Fruit fly (Drosophila melanogaster) whole organism, embryonic: Measurements from ENCODE around the gene CG17819.

Experiments
- ATbp ChIP-seq: fragments of 200-800 bp; sonication (Bioruptor generic); optimal IDR thresholded peaks from 2 replicates; lab custom pipeline; 2017; ENCODE audit warnings: missing biosample characterization, mild to moderate bottlenecking, missing genetic modification characterization, missing genetic modification reagents
- Atf-2 ChIP-seq: fragments of 200-800 bp; sonication (Bioruptor generic); optimal IDR thresholded peaks from 2 replicates; lab custom pipeline; 2016; ENCODE audit warnings: missing biosample characterization, missing genetic modification characterization
- B-H1 ChIP-seq: fragments of 200-800 bp; sonication (Bioruptor generic); IDR thresholded peaks from 3 replicates; pipeline ENCODE4 v1.3.6; 2022; ENCODE audit warnings: missing biosample characterization, missing genetic modification characterization
- BtbVII ChIP-seq: fragments of 200-800 bp; sonication (Bioruptor generic); optimal IDR thresholded peaks from 3 replicates; lab custom pipeline; 2017; ENCODE audit warnings: missing biosample characterization, mild to moderate bottlenecking, missing genetic modification characterization
- CG10366 ChIP-seq: fragments of 200-800 bp; sonication (Bioruptor generic); IDR thresholded peaks from 2 replicates; pipeline ENCODE4 v1.3.6; 2022; ENCODE audit warnings: missing biosample characterization, missing genetic modification characterization
- CG10979 ChIP-seq: fragments of 200-800 bp; sonication (Bioruptor generic); optimal IDR thresholded peaks from 2 replicates; lab custom pipeline; 2018; ENCODE audit warnings: missing biosample characterization, mild to moderate bottlenecking, missing genetic modification characterization, moderate library complexity
- CG11504 ChIP-seq: fragments of 200-800 bp; sonication (Bioruptor generic); optimal IDR thresholded peaks from 3 replicates; lab custom pipeline; 2019; ENCODE audit warnings: missing biosample characterization, mild to moderate bottlenecking, missing genetic modification characterization, moderate library complexity
- CG12219 ChIP-seq: fragments of 200-800 bp; sonication (Bioruptor generic); optimal IDR thresholded peaks from 3 replicates; lab custom pipeline; 2018; ENCODE audit warnings: missing biosample characterization, mild to moderate bottlenecking, missing genetic modification characterization
- CG12744 ChIP-seq: fragments of 200-800 bp; sonication (Bioruptor generic); optimal IDR thresholded peaks from 2 replicates; lab custom pipeline; 2016; ENCODE audit warnings: missing biosample characterization, missing genetic modification characterization
- CG13775 ChIP-seq: fragments of 200-800 bp; sonication (Bioruptor generic); optimal IDR thresholded peaks from 3 replicates; lab custom pipeline; 2017; ENCODE audit warnings: missing biosample characterization, mild to moderate bottlenecking, missing genetic modification characterization
- CG16813 ChIP-seq: fragments of 200-800 bp; sonication (Bioruptor generic); IDR thresholded peaks from 3 replicates; pipeline ENCODE4 v1.3.6; 2022; ENCODE audit warnings: missing biosample characterization, missing genetic modification characterization; ENCODE audit not compliant: partially characterized antibody
- CG18011 ChIP-seq: fragments of 200-800 bp; sonication (Bioruptor generic); optimal IDR thresholded peaks from 2 replicates; lab custom pipeline; 2017; ENCODE audit warnings: missing biosample characterization, missing genetic modification characterization, mild to moderate bottlenecking, moderate library complexity, missing genotype
- CG18599 ChIP-seq: fragments of 200-800 bp; sonication (Bioruptor generic); optimal IDR thresholded peaks from 3 replicates; lab custom pipeline; 2017; ENCODE audit warnings: missing biosample characterization, missing genetic modification characterization, mild to moderate bottlenecking, moderate library complexity, missing genetic modification reagents
- CG18764 ChIP-seq: fragments of 200-800 bp; sonication (Bioruptor generic); optimal IDR thresholded peaks from 3 replicates; lab custom pipeline; 2016; ENCODE audit warnings: missing biosample characterization, missing genetic modification characterization
- CG2875 ChIP-seq: fragments of 200-800 bp; sonication (Bioruptor generic); optimal IDR thresholded peaks from 2 replicates; lab custom pipeline; 2017; ENCODE audit warnings: missing biosample characterization, mild to moderate bottlenecking, missing genetic modification characterization, missing genetic modification reagents
- CG42726 ChIP-seq: fragments of 200-800 bp; sonication (Bioruptor generic); IDR thresholded peaks from 2 replicates; pipeline ENCODE4 v1.3.6; 2022; ENCODE audit warnings: missing biosample characterization, missing genetic modification characterization; ENCODE audit not compliant: partially characterized antibody
- CG4282 ChIP-seq: fragments of 200-800 bp; sonication (Bioruptor generic); optimal IDR thresholded peaks from 2 replicates; lab custom pipeline; 2016; ENCODE audit warnings: missing biosample characterization, missing genetic modification characterization
- CG4328 ChIP-seq: fragments of 200-800 bp; sonication (Bioruptor generic); optimal IDR thresholded peaks from 3 replicates; lab custom pipeline; 2017; ENCODE audit warnings: missing biosample characterization, missing genetic modification reagents, missing genetic modification characterization
- CG4820 ChIP-seq: fragments of 200-800 bp; sonication (Bioruptor generic); optimal IDR thresholded peaks from 3 replicates; lab custom pipeline; 2016; ENCODE audit warnings: missing biosample characterization, missing genetic modification characterization
- CG6791 ChIP-seq: fragments of 200-800 bp; sonication (Bioruptor generic); IDR thresholded peaks from 3 replicates; pipeline ENCODE4 v1.3.6; 2022; ENCODE audit warnings: missing biosample characterization, missing genetic modification characterization; ENCODE audit not compliant: partially characterized antibody
- CG7556 ChIP-seq: fragments of 200-800 bp; sonication (Bioruptor generic); optimal IDR thresholded peaks from 2 replicates; lab custom pipeline; 2017; ENCODE audit warnings: missing biosample characterization, mild to moderate bottlenecking, missing genetic modification characterization
- CG8281 ChIP-seq: fragments of 200-800 bp; sonication (Bioruptor generic); optimal IDR thresholded peaks from 2 replicates; lab custom pipeline; 2018; ENCODE audit warnings: missing biosample characterization, mild to moderate bottlenecking, missing genetic modification characterization, moderate library complexity
- CG8388 ChIP-seq: fragments of 200-800 bp; sonication (Bioruptor generic); optimal IDR thresholded peaks from 2 replicates; lab custom pipeline; 2019; ENCODE audit warnings: missing biosample characterization, mild to moderate bottlenecking, missing genetic modification characterization, moderate library complexity
- CG9876 ChIP-seq: fragments of 200-800 bp; sonication (Bioruptor generic); optimal IDR thresholded peaks from 2 replicates; lab custom pipeline; 2016; ENCODE audit warnings: missing biosample characterization, missing genetic modification characterization
- CrebB ChIP-seq: fragments of 200-800 bp; sonication (Bioruptor generic); optimal IDR thresholded peaks from 3 replicates; lab custom pipeline; 2018; ENCODE audit warnings: missing biosample characterization, mild to moderate bottlenecking, missing genetic modification characterization
- D19B ChIP-seq: fragments of 200-800 bp; sonication (Bioruptor generic); optimal IDR thresholded peaks from 2 replicates; lab custom pipeline; 2017; ENCODE audit warnings: missing biosample characterization, mild to moderate bottlenecking, missing genetic modification characterization
- Dbx ChIP-seq: fragments of 200-800 bp; sonication (Bioruptor generic); IDR thresholded peaks from 3 replicates; pipeline ENCODE4 v1.3.6; 2022; ENCODE audit warnings: missing biosample characterization, missing genetic modification characterization
- Dek ChIP-seq: fragments of 200-800 bp; sonication (Bioruptor generic); optimal IDR thresholded peaks from 3 replicates; lab custom pipeline; 2019; ENCODE audit warnings: missing biosample characterization, mild to moderate bottlenecking, missing genetic modification characterization, moderate library complexity
- Ets97D ChIP-seq: fragments of 200-800 bp; sonication (Bioruptor generic); optimal IDR thresholded peaks from 3 replicates; lab custom pipeline; 2016; ENCODE audit warnings: missing biosample characterization, missing genetic modification characterization
- HLH3B ChIP-seq: fragments of 200-800 bp; sonication (Bioruptor generic); IDR thresholded peaks from 2 replicates; pipeline ENCODE4 v1.3.6; 2022; ENCODE audit warnings: missing biosample characterization, missing genetic modification characterization
- Med ChIP-seq: fragments of 200-800 bp; sonication (Bioruptor generic); peaks from one replicate; lab custom pipeline; 2016; ENCODE audit warnings: missing biosample characterization, missing genetic modification characterization, mild to moderate bottlenecking, inconsistent platforms, moderate library complexity
- Meics ChIP-seq: fragments of 200-800 bp; sonication (Bioruptor generic); optimal IDR thresholded peaks from 2 replicates; lab custom pipeline; 2017; ENCODE audit warnings: missing biosample characterization, mild to moderate bottlenecking, missing genetic modification characterization
- NC2α ChIP-seq: fragments of 200-800 bp; sonication (Bioruptor generic); optimal IDR thresholded peaks from 2 replicates; lab custom pipeline; 2016; ENCODE audit warnings: missing biosample characterization, missing genetic modification characterization
- Scr ChIP-seq: fragments of 200-800 bp; sonication (Bioruptor generic); IDR thresholded peaks from 2 replicates; pipeline ENCODE4 v1.3.6; 2022; ENCODE audit warnings: missing biosample characterization, missing genetic modification characterization; ENCODE audit not compliant: partially characterized antibody
- al ChIP-seq: fragments of 200-800 bp; sonication (Bioruptor generic); IDR thresholded peaks from 2 replicates; pipeline ENCODE4 v1.3.6; 2022; ENCODE audit warnings: missing biosample characterization, missing genetic modification characterization
- az2 ChIP-seq: fragments of 200-800 bp; sonication (Bioruptor generic); optimal IDR thresholded peaks from 3 replicates; lab custom pipeline; 2016; ENCODE audit warnings: missing biosample characterization, missing genetic modification characterization
- bab2 ChIP-seq: fragments of 200-800 bp; sonication (Bioruptor generic); optimal IDR thresholded peaks from 2 replicates; lab custom pipeline; 2016; ENCODE audit warnings: missing biosample characterization, missing genetic modification characterization
- disco-r ChIP-seq: fragments of 200-800 bp; sonication (Bioruptor generic); optimal IDR thresholded peaks from 2 replicates; lab custom pipeline; 2016; ENCODE audit warnings: missing biosample characterization, missing genetic modification characterization
- ewg ChIP-seq: fragments of 200-800 bp; sonication (Bioruptor generic); optimal IDR thresholded peaks from 3 replicates; lab custom pipeline; 2017; ENCODE audit warnings: mild to moderate bottlenecking, missing biosample characterization, missing genetic modification reagents, missing genetic modification characterization
- fru ChIP-seq: fragments of >200 bp; optimal IDR thresholded peaks from 2 replicates; lab custom pipeline; 2017
- gcm ChIP-seq: fragments of 200-800 bp; sonication (Bioruptor generic); optimal IDR thresholded peaks from 2 replicates; lab custom pipeline; 2019; ENCODE audit warnings: missing biosample characterization, mild to moderate bottlenecking, missing genetic modification characterization, moderate library complexity
- ham ChIP-seq: fragments of 200-800 bp; sonication (Bioruptor generic); IDR thresholded peaks from 2 replicates; pipeline ENCODE4 v1.3.6; 2022; ENCODE audit warnings: missing biosample characterization, missing genetic modification characterization
- hth ChIP-seq: fragments of >200 bp; optimal IDR thresholded peaks from 2 replicates; lab custom pipeline; 2017; ENCODE audit warnings: inconsistent platforms
- nerfin-1 ChIP-seq: fragments of 200-800 bp; sonication (Bioruptor generic); optimal IDR thresholded peaks from 3 replicates; lab custom pipeline; 2019; ENCODE audit warnings: missing biosample characterization, mild to moderate bottlenecking, missing genetic modification characterization, moderate library complexity
- sug ChIP-seq: fragments of 200-800 bp; optimal IDR thresholded peaks from 2 replicates; lab custom pipeline; 2019; ENCODE audit warnings: missing biosample characterization, mild to moderate bottlenecking, missing genetic modification characterization, moderate library complexity
- tio ChIP-seq: fragments of 200-800 bp; sonication (Bioruptor generic); optimal IDR thresholded peaks from 2 replicates; lab custom pipeline; 2017; ENCODE audit warnings: missing biosample characterization, missing genetic modification characterization, inconsistent platforms
- tna ChIP-seq: fragments of 200-800 bp; sonication (Bioruptor generic); IDR thresholded peaks from 2 replicates; pipeline ENCODE4 v1.3.6; 2022; ENCODE audit warnings: missing biosample characterization, missing genetic modification characterization; ENCODE audit not compliant: partially characterized antibody
- trh ChIP-seq: fragments of 200-800 bp; sonication (Bioruptor generic); optimal IDR thresholded peaks from 2 replicates; lab custom pipeline; 2016; ENCODE audit warnings: missing biosample characterization, missing genetic modification characterization
- tup ChIP-seq: fragments of 200-800 bp; sonication (Bioruptor generic); optimal IDR thresholded peaks from 2 replicates; lab custom pipeline; 2016; ENCODE audit warnings: missing biosample characterization, mild to moderate bottlenecking, missing genetic modification characterization, moderate library complexity
- twi ChIP-seq: fragments of 200-800 bp; optimal IDR thresholded peaks from 2 replicates; lab custom pipeline; 2019; ENCODE audit warnings: missing biosample characterization, mild to moderate bottlenecking, missing genetic modification characterization, moderate library complexity

CG17819 gene

dm6 chr3R:21848987-21849442 lies 36.3 kb downstream of the CG17819 start:
- no peak for TF ChIP-seq CrebB (tag; lab: Kevin White, UChicago)
- TF ChIP-seq CG12744 (GFP tag; lab: Kevin White, UChicago), result peak; percentile 28
- TF ChIP-seq CG10366 (GFP tag; lab: Robert Waterston, UW), result peak; percentile 24; the same call in 1 of the 2 replicates
- TF ChIP-seq fru, result no peak
- peak; percentile 67 for TF ChIP-seq gcm
- no peak for TF ChIP-seq tna (GFP tag; lab: Robert Waterston, UW)
- peak; percentile 87 for TF ChIP-seq CG11504 (tag; lab: Kevin White, UChicago)
- peak; percentile 80 for TF ChIP-seq tio
- TF ChIP-seq twi, result no peak
- peak; percentile 24 for TF ChIP-seq CG9876
- TF ChIP-seq CG16813 (GFP tag; lab: Robert Waterston, UW), result no peak
- TF ChIP-seq Meics (GFP tag; lab: Kevin White, UChicago), result peak; percentile 66
- no peak for TF ChIP-seq Dbx (GFP tag; lab: Robert Waterston, UW)
- TF ChIP-seq sug (tag; lab: Kevin White, UChicago), result peak; percentile 10
- TF ChIP-seq al, result no peak
- peak; percentile 59 for TF ChIP-seq CG2875
- TF ChIP-seq Med (GFP tag; lab: Kevin White, UChicago), result peak; percentile 87
- peak; percentile 7 for TF ChIP-seq NC2α
- TF ChIP-seq CG6791 (GFP tag; lab: Robert Waterston, UW), result no peak
- peak; percentile 45 for TF ChIP-seq BtbVII
- peak; percentile 40 for TF ChIP-seq CG8281 (tag; lab: Kevin White, UChicago)
- no peak for TF ChIP-seq tup (GFP tag; lab: Kevin White, UChicago)
- no peak for TF ChIP-seq hth (lab: Kevin White, UChicago)
- TF ChIP-seq HLH3B (GFP tag; lab: Robert Waterston, UW), result peak; percentile 52; the same call in 1 of the 2 replicates
- peak; percentile 34 for TF ChIP-seq CG12219 (GFP tag; lab: Kevin White, UChicago)
- no peak for TF ChIP-seq trh (GFP tag; lab: Kevin White, UChicago)
- TF ChIP-seq CG4282, result no peak
- TF ChIP-seq az2 (GFP tag; lab: Kevin White, UChicago), result peak; percentile 75
- peak; percentile 15 for TF ChIP-seq Dek (tag; lab: Kevin White, UChicago)
- peak; percentile 77 for TF ChIP-seq CG8388 (GFP tag; lab: Kevin White, UChicago)
- peak; percentile 27 for TF ChIP-seq CG4328 (GFP tag; lab: Kevin White, UChicago)
- TF ChIP-seq ham (GFP tag; lab: Robert Waterston, UW), result no peak
- peak; percentile 42 for TF ChIP-seq ewg (GFP tag; lab: Kevin White, UChicago)
- TF ChIP-seq nerfin-1 (tag; lab: Kevin White, UChicago), result peak; percentile 74
- TF ChIP-seq CG13775, result peak; percentile 76
- TF ChIP-seq D19B, result peak; percentile 8
- TF ChIP-seq Scr (GFP tag; lab: Robert Waterston, UW), result no peak
- TF ChIP-seq CG18011 (GFP tag; lab: Kevin White, UChicago), result peak; percentile 11
- no peak for TF ChIP-seq disco-r (GFP tag; lab: Kevin White, UChicago)
- peak; percentile 80 for TF ChIP-seq CG4820
- TF ChIP-seq CG10979 (tag; lab: Kevin White, UChicago), result peak; percentile 84
- no peak for TF ChIP-seq CG42726 (GFP tag; lab: Robert Waterston, UW)
- peak; percentile 52 for TF ChIP-seq bab2
- peak; percentile 84 for TF ChIP-seq CG7556 (GFP tag; lab: Kevin White, UChicago)
- TF ChIP-seq CG18599 (GFP tag; lab: Kevin White, UChicago), result peak; percentile 56
- peak; percentile 2 for TF ChIP-seq CG18764 (GFP tag; lab: Kevin White, UChicago)
- TF ChIP-seq B-H1 (GFP tag; lab: Robert Waterston, UW), result no peak
- peak; percentile 57 for TF ChIP-seq ATbp
- peak; percentile 37 for TF ChIP-seq Ets97D (GFP tag; lab: Kevin White, UChicago)
- peak; percentile 51 for TF ChIP-seq Atf-2 (GFP tag; lab: Kevin White, UChicago)
